Worm (Caenorhabditis elegans): Measurements from ENCODE around the gene nhr-227.

nhr-227 gene

DNA sequence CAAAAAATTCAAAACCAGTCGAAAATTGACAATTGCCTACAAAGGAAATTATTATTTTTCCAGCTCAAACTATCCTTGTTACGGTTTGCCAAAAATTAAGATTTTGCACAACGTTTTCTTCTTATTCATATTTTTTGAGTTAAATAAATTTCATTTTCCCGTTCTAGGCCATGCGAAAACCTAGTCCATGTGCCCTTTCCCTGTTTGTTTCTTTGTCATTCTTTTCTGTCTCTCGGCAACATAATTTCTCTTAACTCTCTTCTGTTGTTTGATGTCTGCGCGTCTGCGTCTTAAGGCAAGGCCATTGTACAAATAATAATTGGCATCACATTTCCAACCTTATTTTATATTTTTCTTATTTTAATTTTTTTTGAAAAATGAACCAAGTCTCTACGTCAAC lies 3.7 kb upstream of the nhr-227 start, which contains the start of gene nhr-228 (continued):
- TF ChIP-seq C16A3.4 (tag; optimal IDR thresholded peaks at IDR 0.05) (peak; percentile 45), ceh-82 (tag; optimal IDR thresholded peaks at IDR 0.05) (peak in 1 of 3 experiments; percentile 50), lsy-2 (tag; optimal IDR thresholded peaks at IDR 0.05) (peak; percentile 29 to 73), unc-62 (GFP tag; optimal IDR thresholded peaks at IDR 0.05) (no peak), rnt-1 (tag; optimal IDR thresholded peaks at IDR 0.05) (peak; percentile 46)

DNA sequence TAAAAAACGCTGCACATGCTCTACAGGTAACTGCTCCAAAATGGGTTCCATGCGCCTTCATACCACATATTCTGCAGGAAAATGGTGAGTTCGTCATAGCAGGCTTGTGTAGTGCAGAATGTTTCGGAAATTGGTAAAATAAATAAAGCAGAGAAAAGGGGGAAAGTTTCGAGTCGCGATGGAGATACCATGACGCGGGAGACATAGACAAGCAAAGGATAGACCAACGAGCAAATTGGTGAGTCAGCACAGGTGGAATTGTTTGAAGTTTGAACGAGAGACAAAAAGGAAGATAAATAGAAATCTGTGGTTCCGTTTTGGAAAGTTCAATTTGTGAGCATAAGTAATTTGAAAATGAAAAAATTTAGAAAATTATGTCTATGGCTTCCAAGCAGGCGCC lies 5.1 kb downstream of the nhr-227 start, which contains the start of gene nhr-225:
Gene nhr-225, minus strand, starts transcription at position 146 of the 400 bp plus-strand sequence.
- no peak for TF ChIP-seq irx-1 (tag; optimal IDR thresholded peaks at IDR 0.05)
- no peak for TF ChIP-seq nhr-12 (tag; optimal IDR thresholded peaks at IDR 0.05)
- no peak for TF ChIP-seq ama-1 (optimal IDR thresholded peaks at IDR 0.05)
- no peak for TF ChIP-seq grh-1 (GFP tag; IDR thresholded peaks at IDR 0.05)
- no peak for TF ChIP-seq alr-1 (tag; optimal IDR thresholded peaks at IDR 0.05; ENCODE audit: borderline replicate concordance)

DNA sequence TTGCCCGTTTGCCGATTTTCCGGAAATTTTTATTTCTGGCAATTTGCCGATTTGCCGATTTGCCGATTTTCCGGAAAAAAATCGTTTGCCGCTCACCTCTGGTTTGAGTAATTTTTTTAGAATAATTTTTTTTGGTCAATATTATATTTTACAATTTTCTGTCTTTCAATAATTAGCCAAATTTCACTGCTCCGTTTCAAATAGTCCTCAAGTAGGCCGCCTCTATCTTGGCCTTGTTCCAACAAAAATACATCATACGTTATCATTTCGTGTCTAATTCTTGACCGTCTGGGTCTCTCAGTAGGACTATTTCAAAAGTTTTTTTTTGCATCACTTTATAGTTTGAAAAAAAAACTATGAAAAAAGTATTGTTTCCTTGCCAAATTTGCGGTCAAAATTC lies 7.0 kb downstream of the nhr-227 start, which contains the start of gene nhr-115:
Gene nhr-115, plus strand, starts transcription at position 301 of the 400 bp plus-strand sequence.
- no peak for TF ChIP-seq nhr-90 (tag; optimal IDR thresholded peaks at IDR 0.05; ENCODE audit: poor library complexity)
- no peak for TF ChIP-seq unc-30 (tag; optimal IDR thresholded peaks at IDR 0.05)
- no peak for TF ChIP-seq ceh-90 (tag; optimal IDR thresholded peaks at IDR 0.05)
- TF ChIP-seq sox-4 (tag; optimal IDR thresholded peaks at IDR 0.05), result no peak
- no peak for TF ChIP-seq isw-1 (GFP tag; IDR thresholded peaks at IDR 0.05)
- no peak for TF ChIP-seq nhr-28 (tag; optimal IDR thresholded peaks at IDR 0.05)
- no peak for TF ChIP-seq nhr-77 (tag; optimal IDR thresholded peaks at IDR 0.05)
- TF ChIP-seq elt-2 (tag; optimal IDR thresholded peaks at IDR 0.05), result no peak
- TF ChIP-seq nhr-237 (tag; optimal IDR thresholded peaks at IDR 0.05), result no peak
- TF ChIP-seq swsn-7 (tag; optimal IDR thresholded peaks at IDR 0.05), result no peak
- TF ChIP-seq F16B12.6 (tag; optimal IDR thresholded peaks at IDR 0.05), result no peak
- TF ChIP-seq nhr-84 (tag; optimal IDR thresholded peaks at IDR 0.05), result no peak
- no peak for TF ChIP-seq lin-15B (tag; optimal IDR thresholded peaks at IDR 0.05)
- TF ChIP-seq pqm-1 (tag; optimal IDR thresholded peaks at IDR 0.05), result no peak
- TF ChIP-seq Y116A8C.19 (tag; optimal IDR thresholded peaks at IDR 0.05; ENCODE audit: borderline replicate concordance), result no peak
- no peak for TF ChIP-seq zag-1 (tag; optimal IDR thresholded peaks at IDR 0.05)
- no peak for TF ChIP-seq mab-9 (GFP tag; IDR thresholded peaks at IDR 0.05)
- TF ChIP-seq vab-15 (tag; optimal IDR thresholded peaks at IDR 0.05), result no peak
- no peak for TF ChIP-seq dpl-1 (GFP tag; optimal IDR thresholded peaks at IDR 0.05)

DNA sequence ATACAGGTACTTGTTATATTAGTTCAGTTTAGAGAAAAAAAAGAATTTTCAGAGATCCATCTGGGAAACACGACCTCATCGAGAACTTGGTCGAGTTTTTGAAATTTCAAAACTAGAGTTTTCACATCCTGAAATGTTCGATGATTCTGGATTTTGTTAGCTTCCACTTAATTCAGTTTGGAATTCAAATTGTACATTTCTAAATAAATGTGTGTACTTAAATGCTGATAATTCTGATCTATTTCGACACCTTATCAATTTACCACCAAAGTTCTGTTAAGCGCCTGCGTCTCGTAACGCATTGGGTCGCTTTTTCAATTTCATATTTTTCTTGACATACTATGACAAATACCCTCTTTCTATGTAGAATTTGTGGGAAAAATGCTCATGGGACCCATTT lies 9.3 kb downstream of the nhr-227 start, which contains the start of gene nhr-226:
Gene nhr-226, plus strand, starts transcription at position 301 of the 400 bp plus-strand sequence.
- no peak for TF ChIP-seq nhr-76 (tag; optimal IDR thresholded peaks at IDR 0.05)
- no peak for TF ChIP-seq fkh-4 (tag; optimal IDR thresholded peaks at IDR 0.05; ENCODE audit: borderline replicate concordance)
- no peak for TF ChIP-seq snu-23 (GFP tag; optimal IDR thresholded peaks at IDR 0.05)
- no peak for TF ChIP-seq sox-4 (tag; optimal IDR thresholded peaks at IDR 0.05)
- TF ChIP-seq alr-1 (tag; optimal IDR thresholded peaks at IDR 0.05; ENCODE audit: borderline replicate concordance), result no peak
- TF ChIP-seq Y116A8C.19 (tag; optimal IDR thresholded peaks at IDR 0.05; ENCODE audit: borderline replicate concordance), result no peak

DNA sequence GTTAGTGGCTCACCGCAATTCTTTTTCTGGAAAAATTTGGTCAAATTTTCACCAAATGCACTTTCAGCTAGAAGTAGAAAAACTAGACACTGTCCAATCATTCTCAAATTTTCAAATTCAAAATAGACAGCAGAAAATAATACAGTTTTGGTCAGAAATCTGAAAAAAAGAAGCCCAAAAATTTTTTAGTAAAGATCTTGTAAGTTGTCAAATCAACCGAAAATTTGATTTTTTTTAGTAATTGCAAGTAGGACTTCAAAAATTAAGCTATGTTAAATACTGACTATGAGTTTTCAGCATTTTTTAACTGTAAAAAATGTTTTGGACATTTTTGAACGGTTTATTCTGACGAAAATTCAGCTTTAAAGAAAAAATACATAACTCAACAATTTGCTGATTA lies 15.7 kb downstream of the nhr-227 start, which contains the start of gene Y19D10B.8:
Gene Y19D10B.8, minus strand, starts transcription at position 101 of the 400 bp plus-strand sequence.
- TF ChIP-seq nhr-47 (tag; optimal IDR thresholded peaks at IDR 0.05), result no peak

DNA sequence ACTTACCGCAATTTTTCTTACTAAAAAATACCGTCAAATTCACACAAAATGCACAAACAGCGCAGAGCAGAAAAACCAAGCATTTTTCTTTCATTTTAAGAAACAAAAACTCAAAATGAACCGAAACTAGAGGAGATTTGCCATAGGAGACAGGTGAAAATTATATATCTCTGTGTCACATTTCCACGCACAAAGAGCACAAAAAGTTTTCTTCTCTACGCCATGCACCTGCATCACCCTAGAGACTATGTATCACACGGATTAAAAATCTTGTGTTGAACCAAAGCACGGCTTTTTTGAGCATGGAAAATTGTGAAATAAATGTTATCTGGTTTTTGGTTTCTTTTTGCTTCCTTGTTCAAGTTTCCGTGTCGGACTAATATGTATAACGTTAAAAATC lies 18.5 kb downstream of the nhr-227 start, which contains the start of gene irld-15:
Gene irld-15, minus strand, starts transcription at position 101 of the 400 bp plus-strand sequence.
- TF ChIP-seq fkh-8 (tag; optimal IDR thresholded peaks at IDR 0.05) (peak; percentile 1), mep-1 (tag; optimal IDR thresholded peaks at IDR 0.05) (no peak)

Measured in whole organism, L1 larva.